Worm (Caenorhabditis elegans) whole organism, L2 larva: Measurements from ENCODE around the gene F59G1.4.

Experiments used
- ZK546.5 ChIP-seq: sonication (generic microtip); optimal IDR thresholded peaks from 2 replicates; lab custom pipeline; 2017; ENCODE audit warnings: missing biosample characterization, missing genetic modification characterization
- blmp-1 ChIP-seq: sonication (generic microtip); optimal IDR thresholded peaks from 2 replicates; lab custom pipeline; 2017; ENCODE audit warnings: missing genetic modification characterization, mild to moderate bottlenecking, missing compliant biosample characterization, antibody characterized with exemption, moderate library complexity; ENCODE audit not compliant: insufficient read depth
- elt-3 ChIP-seq: sonication (generic microtip); optimal IDR thresholded peaks from 2 replicates; lab custom pipeline; 2017; ENCODE audit warnings: missing biosample characterization, missing genetic modification characterization
- nhr-25 ChIP-seq: fragments of 150-350 bp; sonication (generic microtip); optimal IDR thresholded peaks from 3 replicates; lab custom pipeline; 2014; ENCODE audit warnings: missing biosample characterization, missing genetic modification characterization
- skn-1 ChIP-seq: sonication (generic microtip); optimal IDR thresholded peaks from 2 replicates; lab custom pipeline; 2017; ENCODE audit warnings: missing biosample characterization, missing genetic modification characterization

ce11 chrII:5863893-5864292, 32.1 kb upstream of the F59G1.4 start, which contains the start of gene tag-234:
- no peak for TF ChIP-seq elt-3 (tag; lab: Kevin White, UChicago)
- TF ChIP-seq blmp-1 = no peak
- no peak for TF ChIP-seq ZK546.5
- TF ChIP-seq skn-1 = no peak
- no peak for TF ChIP-seq nhr-25
